Worm (Caenorhabditis elegans): ENCODE measurements around the gene abts-3.

- TF ChIP-seq ttx-3 (tag; optimal IDR thresholded peaks at IDR 0.05) (no peak), pqm-1 (tag; optimal IDR thresholded peaks at IDR 0.05) (no peak), npax-4 (tag; optimal IDR thresholded peaks at IDR 0.05) (no peak), pha-4 (tag; optimal IDR thresholded peaks at IDR 0.05) (no peak), ceh-2 (tag; optimal IDR thresholded peaks at IDR 0.05) (no peak), dmd-4 (tag; optimal IDR thresholded peaks at IDR 0.05; ENCODE audit: borderline replicate concordance) (no peak), ceh-24 (tag; optimal IDR thresholded peaks at IDR 0.05) (no peak), lin-11 (tag; optimal IDR thresholded peaks at IDR 0.05) (no peak), rnt-1 (tag; optimal IDR thresholded peaks at IDR 0.05) (no peak), mec-3 (tag; optimal IDR thresholded peaks at IDR 0.05; ENCODE audit: borderline replicate concordance) (no peak)
Observed at ce11 chrII:6101475-6101874, 31.2 kb upstream of the abts-3 start.

All from whole organism, late embryonic.